Fruit fly (Drosophila melanogaster) whole organism, embryonic: ENCODE measurements around the gene CG10602.

Experiments
- ATbp ChIP-seq: fragments of 200-800 bp; sonication (Bioruptor generic); optimal IDR thresholded peaks from 2 replicates; lab custom pipeline; 2017; ENCODE audit warnings: missing biosample characterization, mild to moderate bottlenecking, missing genetic modification characterization, missing genetic modification reagents
- CG10543 ChIP-seq: fragments of 200-800 bp; sonication (Bioruptor generic); optimal IDR thresholded peaks from 3 replicates; lab custom pipeline; 2017; ENCODE audit warnings: missing biosample characterization, mild to moderate bottlenecking, missing genetic modification characterization, moderate library complexity
- CG11247 ChIP-seq: fragments of 200-800 bp; sonication (Bioruptor generic); IDR thresholded peaks from 2 replicates; pipeline ENCODE4 v1.3.6; 2022; ENCODE audit warnings: missing biosample characterization, missing genetic modification characterization
- CG11504 ChIP-seq: fragments of 200-800 bp; sonication (Bioruptor generic); optimal IDR thresholded peaks from 3 replicates; lab custom pipeline; 2019; ENCODE audit warnings: missing biosample characterization, mild to moderate bottlenecking, missing genetic modification characterization, moderate library complexity
- CG13894 ChIP-seq: fragments of 200-800 bp; sonication (Bioruptor generic); optimal IDR thresholded peaks from 3 replicates; lab custom pipeline; 2018; ENCODE audit warnings: missing biosample characterization, mild to moderate bottlenecking, missing genetic modification characterization, moderate library complexity
- CG15479 ChIP-seq: fragments of 200-800 bp; sonication (Bioruptor generic); optimal IDR thresholded peaks from 3 replicates; lab custom pipeline; 2019; ENCODE audit warnings: missing biosample characterization, mild to moderate bottlenecking, missing genetic modification characterization, moderate library complexity
- CG1603 ChIP-seq: fragments of 200-800 bp; sonication (Bioruptor generic); optimal IDR thresholded peaks from 2 replicates; lab custom pipeline; 2019; ENCODE audit warnings: missing biosample characterization, mild to moderate bottlenecking, missing genetic modification characterization, moderate library complexity
- CG16815 ChIP-seq: fragments of 200-800 bp; sonication (Bioruptor generic); optimal IDR thresholded peaks from 3 replicates; lab custom pipeline; 2017; ENCODE audit warnings: missing biosample characterization, mild to moderate bottlenecking, missing genetic modification characterization
- CG17186 ChIP-seq: fragments of 200-800 bp; sonication (Bioruptor generic); optimal IDR thresholded peaks from 3 replicates; lab custom pipeline; 2017; ENCODE audit warnings: missing biosample characterization, missing genetic modification reagents, missing genetic modification characterization
- CG17361 ChIP-seq: fragments of 200-800 bp; sonication (Bioruptor generic); IDR thresholded peaks from 3 replicates; pipeline ENCODE4 v1.3.6; 2022; ENCODE audit warnings: missing biosample characterization, missing genetic modification characterization
- CG18619 ChIP-seq: fragments of 200-800 bp; sonication (Bioruptor generic); optimal IDR thresholded peaks from 3 replicates; lab custom pipeline; 2017; ENCODE audit warnings: missing biosample characterization, mild to moderate bottlenecking, missing genetic modification characterization
- CG30403 ChIP-seq: fragments of 200-800 bp; sonication (Bioruptor generic); optimal IDR thresholded peaks from 3 replicates; lab custom pipeline; 2016; ENCODE audit warnings: missing biosample characterization, missing genetic modification characterization
- CG31224 ChIP-seq: fragments of 200-800 bp; sonication (Bioruptor generic); IDR thresholded peaks from 2 replicates; pipeline ENCODE4 v1.3.6; 2022; ENCODE audit warnings: missing biosample characterization, missing genetic modification characterization
- CG42726 ChIP-seq: fragments of 200-800 bp; sonication (Bioruptor generic); IDR thresholded peaks from 2 replicates; pipeline ENCODE4 v1.3.6; 2022; ENCODE audit warnings: missing biosample characterization, missing genetic modification characterization; ENCODE audit not compliant: partially characterized antibody
- CG43689 ChIP-seq: fragments of 200-800 bp; sonication (Bioruptor generic); IDR thresholded peaks from 2 replicates; pipeline ENCODE4 v1.3.6; 2022; ENCODE audit warnings: missing biosample characterization, missing genetic modification characterization
- CG6654 ChIP-seq: fragments of 200-800 bp; sonication (Bioruptor generic); optimal IDR thresholded peaks from 2 replicates; lab custom pipeline; 2017; ENCODE audit warnings: missing biosample characterization, mild to moderate bottlenecking, missing genetic modification characterization
- CG7963 ChIP-seq: fragments of 200-800 bp; sonication (Bioruptor generic); IDR thresholded peaks from 3 replicates; pipeline ENCODE4 v1.3.6; 2022; ENCODE audit warnings: missing biosample characterization, missing genetic modification characterization; ENCODE audit not compliant: partially characterized antibody
- CG8359 ChIP-seq: fragments of 200-800 bp; sonication (Bioruptor generic); optimal IDR thresholded peaks from 2 replicates; lab custom pipeline; 2017; ENCODE audit warnings: missing biosample characterization, mild to moderate bottlenecking, missing genetic modification characterization, borderline replicate concordance
- E2f2 ChIP-seq: fragments of 200-800 bp; sonication (Bioruptor generic); IDR thresholded peaks from 2 replicates; pipeline ENCODE4 v1.3.6; 2022; ENCODE audit warnings: missing biosample characterization, missing genetic modification characterization
- HHEX ChIP-seq: fragments of 200-800 bp; sonication (Bioruptor generic); optimal IDR thresholded peaks from 3 replicates; lab custom pipeline; 2017; ENCODE audit warnings: missing biosample characterization, mild to moderate bottlenecking, missing genetic modification characterization, missing genetic modification reagents
- HLH54F ChIP-seq: fragments of 200-800 bp; sonication (Bioruptor generic); optimal IDR thresholded peaks from 3 replicates; lab custom pipeline; 2016; ENCODE audit warnings: missing biosample characterization, missing genetic modification characterization
- Hmx ChIP-seq: fragments of 200-800 bp; sonication (Bioruptor generic); optimal IDR thresholded peaks from 2 replicates; lab custom pipeline; 2016; ENCODE audit warnings: missing biosample characterization, missing genetic modification characterization
- Med ChIP-seq: fragments of 200-800 bp; sonication (Bioruptor generic); peaks from one replicate; lab custom pipeline; 2016; ENCODE audit warnings: missing biosample characterization, missing genetic modification characterization, mild to moderate bottlenecking, inconsistent platforms, moderate library complexity
- NfI ChIP-seq: fragments of 200-800 bp; sonication (Bioruptor generic); optimal IDR thresholded peaks from 3 replicates; lab custom pipeline; 2018; ENCODE audit warnings: missing biosample characterization, mild to moderate bottlenecking, missing genetic modification characterization, moderate library complexity
- Rfx ChIP-seq: fragments of 200-800 bp; sonication (Bioruptor generic); IDR thresholded peaks from 2 replicates; pipeline ENCODE4 v1.3.6; 2022; ENCODE audit warnings: missing biosample characterization, missing genetic modification characterization
- Spps ChIP-seq: fragments of 200-800 bp; sonication (Bioruptor generic); optimal IDR thresholded peaks from 2 replicates; lab custom pipeline; 2018; ENCODE audit warnings: missing biosample characterization, mild to moderate bottlenecking, missing genetic modification characterization
- Ssrp ChIP-seq: fragments of 200-800 bp; sonication (Bioruptor generic); optimal IDR thresholded peaks from 2 replicates; lab custom pipeline; 2018; ENCODE audit warnings: missing biosample characterization, mild to moderate bottlenecking, missing genetic modification characterization, moderate library complexity
- ash1 ChIP-seq: fragments of 200-800 bp; sonication (Bioruptor generic); optimal IDR thresholded peaks from 2 replicates; lab custom pipeline; 2018; ENCODE audit warnings: missing biosample characterization, mild to moderate bottlenecking, missing genetic modification characterization
- crol ChIP-seq: fragments of 200-800 bp; sonication (Bioruptor generic); IDR thresholded peaks from 2 replicates; pipeline ENCODE4 v1.3.6; 2022; ENCODE audit warnings: missing biosample characterization, missing genetic modification characterization
- dmrt99B ChIP-seq: fragments of 200-800 bp; sonication (Bioruptor generic); optimal IDR thresholded peaks from 2 replicates; lab custom pipeline; 2018; ENCODE audit warnings: missing biosample characterization, mild to moderate bottlenecking, missing genetic modification characterization, moderate library complexity
- gem ChIP-seq: fragments of 200-800 bp; sonication (Bioruptor generic); optimal IDR thresholded peaks from 2 replicates; lab custom pipeline; 2019; ENCODE audit warnings: missing biosample characterization, mild to moderate bottlenecking, missing genetic modification characterization, moderate library complexity
- hkb ChIP-seq, 2 experiments: fragments of 200-800 bp in 1 of 2; fragments of >200 bp in 1 of 2; sonication (Bioruptor generic) in 1 of 2; IDR thresholded peaks in 1 of 2; optimal IDR thresholded peaks in 1 of 2; 2 replicates each; pipeline versions ENCODE4 v1.3.6 to Lab custom; 2017 to 2022; ENCODE audit warnings: missing biosample characterization in 1 of 2, missing genetic modification characterization in 1 of 2
- ken ChIP-seq: fragments of 200-800 bp; sonication (Bioruptor generic); IDR thresholded peaks from 3 replicates; pipeline ENCODE4 v1.3.6; 2022; ENCODE audit warnings: missing biosample characterization, missing genetic modification characterization
- klu ChIP-seq: fragments of 200-800 bp; sonication (Bioruptor generic); IDR thresholded peaks from 2 replicates; pipeline ENCODE4 v1.3.6; 2022; ENCODE audit warnings: missing biosample characterization, missing genetic modification characterization
- knrl ChIP-seq: fragments of 200-800 bp; sonication (Bioruptor generic); IDR thresholded peaks from 3 replicates; pipeline ENCODE4 v1.3.6; 2022; ENCODE audit warnings: missing biosample characterization, missing genetic modification characterization; ENCODE audit not compliant: partially characterized antibody
- lab ChIP-seq: fragments of 200-800 bp; sonication (Bioruptor generic); optimal IDR thresholded peaks from 3 replicates; lab custom pipeline; 2017; ENCODE audit warnings: missing biosample characterization, missing genetic modification characterization, mild to moderate bottlenecking, moderate library complexity, missing genetic modification reagents
- luna ChIP-seq: fragments of 200-800 bp; sonication (Bioruptor generic); optimal IDR thresholded peaks from 2 replicates; lab custom pipeline; 2016; ENCODE audit warnings: missing biosample characterization, missing genetic modification characterization
- mld ChIP-seq: fragments of 200-800 bp; sonication (Bioruptor generic); IDR thresholded peaks from 3 replicates; pipeline ENCODE4 v1.3.6; 2022; ENCODE audit warnings: missing biosample characterization, missing genetic modification characterization; ENCODE audit not compliant: partially characterized antibody
- p53 ChIP-seq: fragments of 200-800 bp; sonication (Bioruptor generic); optimal IDR thresholded peaks from 2 replicates; lab custom pipeline; 2016; ENCODE audit warnings: missing biosample characterization, missing genetic modification characterization
- sd ChIP-seq: fragments of 200-800 bp; sonication (Bioruptor generic); optimal IDR thresholded peaks from 3 replicates; lab custom pipeline; 2018; ENCODE audit warnings: missing biosample characterization, mild to moderate bottlenecking, missing genetic modification characterization, moderate library complexity
- seq ChIP-seq: fragments of 200-800 bp; sonication (Bioruptor generic); IDR thresholded peaks from 2 replicates; pipeline ENCODE4 v1.3.6; 2022; ENCODE audit warnings: missing biosample characterization, missing genetic modification characterization
- slbo ChIP-seq: fragments of 200-800 bp; sonication (Bioruptor generic); IDR thresholded peaks from 2 replicates; pipeline ENCODE4 v1.3.6; 2022; ENCODE audit warnings: missing biosample characterization, missing genetic modification characterization
- slou ChIP-seq: fragments of 200-800 bp; sonication (Bioruptor generic); optimal IDR thresholded peaks from 3 replicates; lab custom pipeline; 2016; ENCODE audit warnings: missing biosample characterization, missing genetic modification characterization
- sr ChIP-seq: fragments of 200-800 bp; sonication (Bioruptor generic); IDR thresholded peaks from 3 replicates; pipeline ENCODE4 v1.3.6; 2022; ENCODE audit warnings: missing biosample characterization, missing genetic modification characterization
- ssp ChIP-seq: fragments of 200-800 bp; sonication (Bioruptor generic); IDR thresholded peaks from 2 replicates; pipeline ENCODE4 v1.3.6; 2022; ENCODE audit warnings: missing biosample characterization, missing genetic modification characterization
- tna ChIP-seq: fragments of 200-800 bp; sonication (Bioruptor generic); IDR thresholded peaks from 2 replicates; pipeline ENCODE4 v1.3.6; 2022; ENCODE audit warnings: missing biosample characterization, missing genetic modification characterization; ENCODE audit not compliant: partially characterized antibody
- wdn ChIP-seq: fragments of 200-800 bp; sonication (Bioruptor generic); IDR thresholded peaks from 2 replicates; pipeline ENCODE4 v1.3.6; 2022; ENCODE audit warnings: missing biosample characterization, missing genetic modification characterization
- wek ChIP-seq: fragments of 200-800 bp; sonication (Bioruptor generic); optimal IDR thresholded peaks from 3 replicates; lab custom pipeline; 2018; ENCODE audit warnings: missing biosample characterization, mild to moderate bottlenecking, missing genetic modification characterization, moderate library complexity

CG10602 gene

DNA sequence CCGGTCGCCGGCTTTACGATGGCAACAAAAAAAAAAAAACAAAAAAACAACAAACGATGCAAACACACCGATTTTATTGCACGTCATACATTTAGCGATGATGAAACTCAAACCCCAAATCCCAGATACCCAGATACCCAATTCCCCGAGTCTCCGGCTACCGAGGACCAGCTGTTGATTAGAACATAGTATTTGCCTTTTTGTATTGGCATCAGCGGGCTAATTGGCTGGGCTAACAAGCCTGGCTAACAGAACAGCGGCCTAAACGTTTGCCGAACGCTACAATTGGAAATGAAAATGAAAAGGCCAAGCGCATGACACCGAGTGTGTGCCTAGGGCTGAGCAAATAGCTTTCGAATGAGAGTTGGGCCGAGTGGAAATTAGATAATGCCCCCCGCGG, 5.9 kb upstream of the CG10602 start (continued):
- TF ChIP-seq ash1 (GFP tag; lab: Kevin White, UChicago) (no peak), crol (GFP tag; lab: Robert Waterston, UW) (no peak), Ssrp (tag; lab: Kevin White, UChicago) (no peak), CG10543 (GFP tag; lab: Kevin White, UChicago) (peak; percentile 49), CG42726 (GFP tag; lab: Robert Waterston, UW) (no peak), CG16815 (GFP tag; lab: Kevin White, UChicago) (no peak), hkb (optimal IDR thresholded peaks at IDR 0.05; lab: Kevin White, UChicago) (no peak), hkb (GFP tag; IDR thresholded peaks at IDR 0.05; lab: Robert Waterston, UW) (no peak), NfI (GFP tag; lab: Kevin White, UChicago) (no peak), E2f2 (no peak), Med (peak; percentile 37)

DNA sequence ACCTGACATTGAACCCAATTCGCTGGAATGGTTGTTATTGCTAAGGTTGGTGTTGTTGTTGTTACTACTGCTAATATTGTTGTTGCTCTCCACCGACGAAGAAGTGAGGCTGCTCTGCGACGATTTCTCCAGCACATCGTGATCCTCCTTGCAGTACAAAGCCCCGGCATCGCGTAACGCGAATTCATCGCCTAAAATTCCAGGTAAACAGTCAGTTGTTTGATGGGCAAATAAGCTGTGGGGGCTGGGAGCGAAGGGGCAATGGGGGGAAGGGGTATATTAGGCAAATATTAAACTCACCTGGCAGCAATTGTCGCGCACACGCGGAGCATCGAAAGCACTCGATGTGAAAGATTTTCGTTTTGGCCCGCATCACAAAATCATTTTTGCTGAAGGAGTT, 5.0 kb upstream of the CG10602 start:
- no peak for TF ChIP-seq mld
- TF ChIP-seq Hmx: no peak
- 0 out of 3 replicates have a peak, but pooled peaks have one; percentile 41 for TF ChIP-seq ken (GFP tag; lab: Robert Waterston, UW)
- peak; percentile 28 for TF ChIP-seq CG18619
- TF ChIP-seq dmrt99B (tag; lab: Kevin White, UChicago): no peak
- TF ChIP-seq CG8359: no peak
- TF ChIP-seq gem (tag; lab: Kevin White, UChicago): peak; percentile 2
- no peak for TF ChIP-seq slou (GFP tag; lab: Kevin White, UChicago)
- TF ChIP-seq CG30403 (GFP tag; lab: Kevin White, UChicago): no peak
- no peak for TF ChIP-seq ssp (GFP tag; lab: Robert Waterston, UW)
- peak; percentile 28 for TF ChIP-seq CG1603 (tag; lab: Kevin White, UChicago)
- TF ChIP-seq wdn (GFP tag; lab: Robert Waterston, UW): peak; percentile 16; the same call in 1 of the 2 replicates
- TF ChIP-seq klu (GFP tag; lab: Robert Waterston, UW): no peak
- TF ChIP-seq CG11504: no peak
- no peak for TF ChIP-seq CG6654 (GFP tag; lab: Kevin White, UChicago)
- peak; percentile 14 for TF ChIP-seq wek (GFP tag; lab: Kevin White, UChicago)
- no peak for TF ChIP-seq crol (GFP tag; lab: Robert Waterston, UW)
- peak; percentile 47 for TF ChIP-seq lab (GFP tag; lab: Kevin White, UChicago)
- TF ChIP-seq p53: no peak
- no peak for TF ChIP-seq luna
- TF ChIP-seq CG7963 (GFP tag; lab: Robert Waterston, UW): no peak
- no peak for TF ChIP-seq CG16815 (GFP tag; lab: Kevin White, UChicago)
- peak; percentile 2 for TF ChIP-seq HHEX
- no peak for TF ChIP-seq knrl
- no peak for TF ChIP-seq tna
- 0 out of 3 replicates have a peak, but pooled peaks have one; percentile 14 for TF ChIP-seq sr
- TF ChIP-seq seq: 0 out of 2 replicates have a peak, but pooled peaks have one; percentile 8
- TF ChIP-seq CG11247 (GFP tag; lab: Robert Waterston, UW): peak; percentile 51; the same call in 1 of the 2 replicates
- TF ChIP-seq CG31224 (GFP tag; lab: Robert Waterston, UW): peak; percentile 20; the same call in 1 of the 2 replicates
- TF ChIP-seq CG13894: no peak
- no peak for TF ChIP-seq CG17361 (GFP tag; lab: Robert Waterston, UW)
- TF ChIP-seq ATbp: peak; percentile 57
- no peak for TF ChIP-seq HLH54F (GFP tag; lab: Kevin White, UChicago)
- TF ChIP-seq CG17186: no peak
- peak; percentile 22; the same call in 1 of the 2 replicates for TF ChIP-seq Rfx
- TF ChIP-seq slbo (GFP tag; lab: Robert Waterston, UW): peak; percentile 33; the same call in 1 of the 2 replicates
- TF ChIP-seq Spps: no peak
- TF ChIP-seq sd (tag; lab: Kevin White, UChicago): no peak
- TF ChIP-seq CG43689 (GFP tag; lab: Robert Waterston, UW): 0 out of 2 replicates have a peak, but pooled peaks have one; percentile 38
- TF ChIP-seq CG15479 (GFP tag; lab: Kevin White, UChicago): no peak
